Worm (Caenorhabditis elegans): ENCODE measurements around the gene C42D4.19.

- no peak for TF ChIP-seq ama-1 (optimal IDR thresholded peaks at IDR 0.05)
- no peak for TF ChIP-seq nhr-76 (tag; optimal IDR thresholded peaks at IDR 0.05)
- no peak for TF ChIP-seq snpc-4 (tag; optimal IDR thresholded peaks at IDR 0.05)
- no peak for TF ChIP-seq mdl-1 (tag; optimal IDR thresholded peaks at IDR 0.05)
- no peak for TF ChIP-seq jun-1 (tag; optimal IDR thresholded peaks at IDR 0.05)
- TF ChIP-seq eor-1 (tag; optimal IDR thresholded peaks at IDR 0.05), result no peak
- TF ChIP-seq ztf-11 (tag; optimal IDR thresholded peaks at IDR 0.05), result no peak
- no peak for TF ChIP-seq zag-1 (tag; optimal IDR thresholded peaks at IDR 0.05)
- no peak for TF ChIP-seq ZK546.5 (tag; optimal IDR thresholded peaks at IDR 0.05)
Observed at ce11 chrIV:7205969-7206368, 30.5 kb downstream of the C42D4.19 start, which contains the start of gene kcc-1.

Measured in whole organism, L3 larva.